Worm (Caenorhabditis elegans): ENCODE results near the gene C02F5.5.

ce11 chrIII:8201117-8201516, 34.9 kb upstream of the C02F5.5 start, which contains the start of gene unc-36:
- TF ChIP-seq scrt-1 (GFP tag; IDR thresholded peaks at IDR 0.05) (no peak), ama-1 (optimal IDR thresholded peaks at IDR 0.05) (no peak), sea-1 (GFP tag; conservative IDR thresholded peaks at IDR 0.05) (no peak), ets-7 (tag; optimal IDR thresholded peaks at IDR 0.05) (no peak), hnd-1 (tag; optimal IDR thresholded peaks at IDR 0.05) (no peak), ceh-13 (GFP tag; optimal IDR thresholded peaks at IDR 0.05) (no peak)

Data from whole organism, early embryonic.